1 fruit fly cellular context compared by ENCODE assay signal in genomic region chr3L:9340839-9341238, dm6.
TF ChIP-seq lines count a peak whose summit lies in the region.

No protein-coding gene starts in this region.

TF ChIP-seq in whole organism, embryonic, 481 proteins besides CTCF, POLR2A, EP300 and RAD21 (continued from another document):
- TF ChIP-seq CG18262 (tag; optimal IDR thresholded peaks at IDR 0.05; lab: Kevin White, UChicago) (no peak), Trl (optimal IDR thresholded peaks at IDR 0.05; lab: Kevin White, UChicago) (peak; percentile 16 to 18), Trl (GFP tag; optimal IDR thresholded peaks at IDR 0.05; lab: Kevin White, UChicago) (no peak), chinmo (GFP tag; IDR thresholded peaks at IDR 0.05; lab: Robert Waterston, UW; ENCODE audit: partially characterized antibody) (0 out of 4 replicates have a peak, but pooled peaks have one; percentile 45), Atf6 (GFP tag; IDR thresholded peaks at IDR 0.05; lab: Robert Waterston, UW) (0 out of 2 replicates have a peak, but pooled peaks have one; percentile 16), sna (GFP tag; IDR thresholded peaks at IDR 0.05; lab: Robert Waterston, UW; ENCODE audit: partially characterized antibody) (no peak), Scr (GFP tag; IDR thresholded peaks at IDR 0.05; lab: Robert Waterston, UW; ENCODE audit: partially characterized antibody) (no peak), aop (GFP tag; IDR thresholded peaks at IDR 0.05; lab: Robert Waterston, UW) (0 out of 2 replicates have a peak, but pooled peaks have one; percentile 10), CG8290 (GFP tag; optimal IDR thresholded peaks at IDR 0.05; lab: Kevin White, UChicago) (no peak), CG8290 (tag; optimal IDR thresholded peaks at IDR 0.05; lab: Kevin White, UChicago) (peak in 1 of 2 experiments; percentile 14), Nf-YC (tag; optimal IDR thresholded peaks at IDR 0.05; lab: Kevin White, UChicago) (no peak), CG6689 (GFP tag; IDR thresholded peaks at IDR 0.05; lab: Robert Waterston, UW) (no peak)
